Worm (Caenorhabditis elegans): ENCODE results near the gene srm-5.

Gene srm-5

DNA sequence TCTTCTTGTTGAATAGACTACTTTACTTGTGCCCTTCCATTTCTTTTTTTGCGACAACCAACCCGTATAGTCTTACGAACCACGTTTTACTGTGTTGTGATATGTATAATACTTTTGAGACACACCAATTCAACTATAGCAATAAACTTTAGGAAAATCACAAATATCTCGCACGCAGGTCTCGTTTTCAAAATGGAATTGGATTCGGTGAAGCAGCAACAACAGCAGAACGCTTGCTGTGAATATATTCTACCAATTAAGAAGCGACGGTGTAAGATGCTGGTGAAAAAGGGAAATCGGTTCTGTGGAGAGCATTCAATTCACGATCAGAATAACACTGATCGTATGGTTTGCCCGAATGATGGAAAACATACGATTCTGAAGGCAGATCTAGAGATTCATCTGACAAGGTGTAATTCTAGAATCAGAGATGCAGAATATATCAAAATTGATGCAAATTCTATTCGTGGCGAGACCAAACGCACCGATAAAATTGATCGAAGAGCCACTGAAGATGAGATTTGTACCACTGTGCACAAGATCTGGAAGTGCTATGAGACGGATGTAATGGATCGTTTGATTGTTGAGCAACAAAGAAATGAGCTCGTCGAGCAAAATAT lies 19.4 kb downstream of the srm-5 start, which contains the start of gene Y49A3A.3:
Gene Y49A3A.3, plus strand, starts transcription at position 153 of the 620 bp plus-strand sequence.
- TF ChIP-seq nhr-76 (tag; optimal IDR thresholded peaks at IDR 0.05) (no peak), tbx-2 (tag; optimal IDR thresholded peaks at IDR 0.05) (no peak), irx-1 (tag; optimal IDR thresholded peaks at IDR 0.05) (no peak), tlp-1 (tag; optimal IDR thresholded peaks at IDR 0.05) (no peak), nhr-12 (tag; optimal IDR thresholded peaks at IDR 0.05) (no peak), pag-3 (tag; optimal IDR thresholded peaks at IDR 0.05; ENCODE audit: borderline replicate concordance, insufficient read depth) (no peak), nhr-28 (tag; optimal IDR thresholded peaks at IDR 0.05) (no peak), efl-3 (GFP tag; optimal IDR thresholded peaks at IDR 0.05) (no peak), zag-1 (tag; optimal IDR thresholded peaks at IDR 0.05) (no peak), sptf-1 (tag; optimal IDR thresholded peaks at IDR 0.05) (no peak), unc-98 (GFP tag; IDR thresholded peaks at IDR 0.05) (no peak), nhr-71 (tag; optimal IDR thresholded peaks at IDR 0.05) (peak; percentile 60), efl-1 (optimal IDR thresholded peaks at IDR 0.05) (peak; percentile 9 to 32), efl-1 (GFP tag; optimal IDR thresholded peaks at IDR 0.05 in 1 of 2) (peak in 1 of 2 experiments; percentile 95), egl-27 (tag; optimal IDR thresholded peaks at IDR 0.05) (no peak), nhr-19 (GFP tag; conservative IDR thresholded peaks at IDR 0.05) (no peak), lin-35 (GFP tag; optimal IDR thresholded peaks at IDR 0.05) (peak in 1 of 2 experiments; percentile 34), ets-5 (GFP tag; IDR thresholded peaks at IDR 0.05) (no peak), isw-1 (GFP tag; IDR thresholded peaks at IDR 0.05) (no peak), hlh-4 (tag; optimal IDR thresholded peaks at IDR 0.05) (no peak), nhr-77 (tag; optimal IDR thresholded peaks at IDR 0.05) (no peak), ztf-4 (tag; optimal IDR thresholded peaks at IDR 0.05) (peak; percentile 29), hlh-17 (GFP tag; optimal IDR thresholded peaks at IDR 0.05; ENCODE audit: borderline replicate concordance) (no peak), sup-37 (GFP tag; optimal IDR thresholded peaks at IDR 0.05) (no peak), mdl-1 (tag; optimal IDR thresholded peaks at IDR 0.05) (no peak), unc-62 (GFP tag; optimal IDR thresholded peaks at IDR 0.05) (no peak), aly-2 (tag; optimal IDR thresholded peaks at IDR 0.05) (peak; percentile 98), elt-2 (tag; optimal IDR thresholded peaks at IDR 0.05) (peak; percentile 15), dsc-1 (tag; optimal IDR thresholded peaks at IDR 0.05) (no peak), ztf-11 (tag; optimal IDR thresholded peaks at IDR 0.05) (no peak), elt-3 (tag; optimal IDR thresholded peaks at IDR 0.05) (no peak), nhr-90 (tag; optimal IDR thresholded peaks at IDR 0.05; ENCODE audit: poor library complexity) (peak; percentile 67), ama-1 (optimal IDR thresholded peaks at IDR 0.05) (peak; percentile 7), nhr-47 (tag; optimal IDR thresholded peaks at IDR 0.05) (peak; percentile 20), unc-130 (tag; optimal IDR thresholded peaks at IDR 0.05) (no peak), hpl-2 (GFP tag; optimal IDR thresholded peaks at IDR 0.05) (no peak), snu-23 (GFP tag; optimal IDR thresholded peaks at IDR 0.05) (peak; percentile 10), zip-4 (GFP tag; optimal IDR thresholded peaks at IDR 0.05) (no peak), mab-9 (GFP tag; IDR thresholded peaks at IDR 0.05) (no peak), nhr-20 (tag; optimal IDR thresholded peaks at IDR 0.05) (peak; percentile 15), rnt-1 (tag; optimal IDR thresholded peaks at IDR 0.05) (peak; percentile 11)

DNA sequence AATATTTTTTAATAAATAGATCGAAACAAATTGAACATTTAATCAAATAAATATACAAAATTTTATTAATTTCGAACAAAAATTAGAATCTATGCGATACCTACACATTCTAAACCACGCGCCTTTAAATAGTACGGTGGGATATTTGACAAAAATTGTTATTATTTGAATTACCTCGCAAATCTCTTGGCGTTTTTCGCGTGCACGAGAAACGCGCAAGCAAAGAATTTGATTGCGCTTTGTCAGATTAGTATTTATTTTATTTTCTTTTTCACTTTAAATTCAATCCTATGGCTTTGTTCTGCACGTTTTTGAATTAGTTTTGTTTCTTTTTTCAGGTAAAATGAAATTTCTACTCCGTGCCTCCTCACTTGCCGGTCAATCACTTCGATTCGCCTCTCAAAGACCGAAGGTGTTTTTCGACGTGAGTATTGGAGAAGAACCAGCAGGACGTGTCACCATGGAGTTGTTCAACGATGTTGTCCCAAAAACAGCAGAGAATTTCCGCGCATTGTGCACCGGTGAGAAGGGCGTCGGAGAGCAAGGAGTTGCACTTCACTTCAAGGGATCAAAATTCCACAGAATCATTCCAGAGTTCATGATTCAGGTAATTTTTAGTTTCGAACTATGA lies 20.9 kb downstream of the srm-5 start, which contains the start of gene cyn-1:
Gene cyn-1, plus strand, starts transcription at position 339 of the 631 bp plus-strand sequence.
- TF ChIP-seq tbx-2 (tag; optimal IDR thresholded peaks at IDR 0.05): peak; percentile 87
- TF ChIP-seq fos-1 (tag; optimal IDR thresholded peaks at IDR 0.05): peak; percentile 71
- TF ChIP-seq nhr-20 (tag; optimal IDR thresholded peaks at IDR 0.05): peak; percentile 89
- TF ChIP-seq nhr-19 (GFP tag; conservative IDR thresholded peaks at IDR 0.05): peak; percentile 89
- TF ChIP-seq nhr-47 (tag; optimal IDR thresholded peaks at IDR 0.05): peak; percentile 93
- peak; percentile 80 for TF ChIP-seq lin-39 (tag; optimal IDR thresholded peaks at IDR 0.05)
- peak; percentile 89 for TF ChIP-seq rnt-1 (tag; optimal IDR thresholded peaks at IDR 0.05)
- TF ChIP-seq mdl-1 (tag; optimal IDR thresholded peaks at IDR 0.05): peak in 1 of 2 experiments; percentile 63
- peak; percentile 63 for TF ChIP-seq fkh-8 (tag; optimal IDR thresholded peaks at IDR 0.05)
- TF ChIP-seq lin-14 (GFP tag; optimal IDR thresholded peaks at IDR 0.05): peak; percentile 82
- peak; percentile 90 to 98 for TF ChIP-seq efl-1 (optimal IDR thresholded peaks at IDR 0.05)
- peak; percentile 96 to 100 for TF ChIP-seq efl-1 (GFP tag; optimal IDR thresholded peaks at IDR 0.05 in 1 of 2)
- TF ChIP-seq tlp-1 (tag; optimal IDR thresholded peaks at IDR 0.05): no peak
- TF ChIP-seq swsn-7 (tag; optimal IDR thresholded peaks at IDR 0.05): peak; percentile 91
- TF ChIP-seq sox-4 (tag; optimal IDR thresholded peaks at IDR 0.05): peak; percentile 67
- peak; percentile 45 for TF ChIP-seq elt-2 (tag; optimal IDR thresholded peaks at IDR 0.05)
- TF ChIP-seq ets-5 (GFP tag; IDR thresholded peaks at IDR 0.05): no peak
- peak; percentile 65 for TF ChIP-seq mab-9 (GFP tag; IDR thresholded peaks at IDR 0.05)
- peak; percentile 72 for TF ChIP-seq grh-1 (GFP tag; IDR thresholded peaks at IDR 0.05)
- TF ChIP-seq fkh-4 (tag; optimal IDR thresholded peaks at IDR 0.05; ENCODE audit: borderline replicate concordance): peak; percentile 27
- peak; percentile 78 for TF ChIP-seq irx-1 (tag; optimal IDR thresholded peaks at IDR 0.05)
- peak; percentile 91 for TF ChIP-seq aly-2 (tag; optimal IDR thresholded peaks at IDR 0.05)
